Fruit fly (Drosophila melanogaster) Kc167 (cell line): ENCODE data around the gene Sik2.

ENCODE experiments used
- Myc ChIP-seq: fragments of >200 bp; optimal IDR thresholded peaks from 2 replicates; lab custom pipeline; 2017; ENCODE audit warnings: missing external identifiers
- Sin3A ChIP-seq: fragments of >200 bp; optimal IDR thresholded peaks from 2 replicates; lab custom pipeline; 2018; ENCODE audit warnings: missing external identifiers
- h ChIP-seq: fragments of >200 bp; optimal IDR thresholded peaks from 3 replicates; lab custom pipeline; 2018; ENCODE audit warnings: missing external identifiers
- insv ChIP-seq: fragments of >200 bp; optimal IDR thresholded peaks from 3 replicates; lab custom pipeline; 2018; ENCODE audit warnings: missing external identifiers
- psq ChIP-seq: fragments of >200 bp; optimal IDR thresholded peaks from 2 replicates; lab custom pipeline; 2017; ENCODE audit warnings: missing external identifiers
- ttk ChIP-seq: sonication (Bioruptor generic); optimal IDR thresholded peaks from 2 replicates; lab custom pipeline; 2017; ENCODE audit warnings: missing external identifiers

Gene Sik2

dm6 chrX:2068292-2068691 lies 6.6 kb upstream of the Sik2 start, which contains the start of gene CG4194:
CG4194 (plus strand) TSS chrX:2068592.
- TF ChIP-seq Myc (lab: Kevin White, UChicago): no peak
- no peak for TF ChIP-seq insv (lab: Kevin White, UChicago)
- no peak for TF ChIP-seq ttk (lab: Kevin White, UChicago)
- no peak for TF ChIP-seq h (lab: Kevin White, UChicago)
- TF ChIP-seq psq (lab: Kevin White, UChicago): no peak
- no peak for TF ChIP-seq Sin3A (lab: Kevin White, UChicago)

dm6 chrX:2066259-2066658 lies 4.5 kb upstream of the Sik2 start, which contains the start of gene CG14054:
CG14054 (minus strand) TSS chrX:2066359.
- TF ChIP-seq insv (lab: Kevin White, UChicago) (no peak), h (lab: Kevin White, UChicago) (no peak), Myc (lab: Kevin White, UChicago) (no peak), Sin3A (lab: Kevin White, UChicago) (no peak), psq (lab: Kevin White, UChicago) (no peak)

dm6 chrX:2065073-2065472 lies 3.4 kb upstream of the Sik2 start, which contains the start of gene CG4281:
CG4281 (minus strand) TSS chrX:2065142.
- no peak for TF ChIP-seq Sin3A (lab: Kevin White, UChicago)
- no peak for TF ChIP-seq psq (lab: Kevin White, UChicago)
- no peak for TF ChIP-seq h (lab: Kevin White, UChicago)
- no peak for TF ChIP-seq Myc (lab: Kevin White, UChicago)
- TF ChIP-seq insv (lab: Kevin White, UChicago): no peak
- TF ChIP-seq ttk (lab: Kevin White, UChicago): no peak

dm6 chrX:2061119-2061518 lies 596 bp downstream of the Sik2 start:
- TF ChIP-seq h (lab: Kevin White, UChicago) (no peak), Sin3A (lab: Kevin White, UChicago) (no peak), ttk (lab: Kevin White, UChicago) (no peak), insv (lab: Kevin White, UChicago) (no peak), Myc (lab: Kevin White, UChicago) (no peak)

dm6 chrX:2050070-2050899 lies 11.4 kb downstream of the Sik2 start, which contains the start of gene moody:
moody (minus strand) TSS chrX:2050120.
- TF ChIP-seq psq (lab: Kevin White, UChicago) (no peak), insv (lab: Kevin White, UChicago) (no peak), h (lab: Kevin White, UChicago) (no peak), Sin3A (lab: Kevin White, UChicago) (no peak), ttk (lab: Kevin White, UChicago) (no peak), Myc (lab: Kevin White, UChicago) (no peak)

- TF ChIP-seq insv (lab: Kevin White, UChicago) (no peak), ttk (lab: Kevin White, UChicago) (no peak), psq (lab: Kevin White, UChicago) (no peak), h (lab: Kevin White, UChicago) (no peak), Sin3A (lab: Kevin White, UChicago) (no peak), Myc (lab: Kevin White, UChicago) (no peak)
Observed at dm6 chrX:2048778-2049686, 12.7 kb downstream of the Sik2 start.

dm6 chrX:2043660-2044397 lies 17.9 kb downstream of the Sik2 start, which contains the start of gene CG4325:
CG4325 (minus strand) TSS chrX:2043818.
- no peak for TF ChIP-seq insv (lab: Kevin White, UChicago)
- no peak for TF ChIP-seq Sin3A (lab: Kevin White, UChicago)
- no peak for TF ChIP-seq psq (lab: Kevin White, UChicago)
- no peak for TF ChIP-seq Myc (lab: Kevin White, UChicago)
- TF ChIP-seq ttk (lab: Kevin White, UChicago): no peak
- no peak for TF ChIP-seq h (lab: Kevin White, UChicago)

dm6 chrX:2041981-2042847 lies 19.5 kb downstream of the Sik2 start, which contains the start of the genes Actn and usp:
Actn (minus strand) TSS chrX:2042311.
usp (minus strand) TSS chrX:2042311.
- TF ChIP-seq ttk (lab: Kevin White, UChicago) (no peak), psq (lab: Kevin White, UChicago) (no peak), Myc (lab: Kevin White, UChicago) (no peak), insv (lab: Kevin White, UChicago) (no peak), h (lab: Kevin White, UChicago) (no peak), Sin3A (lab: Kevin White, UChicago) (no peak)

- no peak for TF ChIP-seq ttk (lab: Kevin White, UChicago)
- no peak for TF ChIP-seq Myc (lab: Kevin White, UChicago)
- no peak for TF ChIP-seq h (lab: Kevin White, UChicago)
- no peak for TF ChIP-seq psq (lab: Kevin White, UChicago)
Observed at dm6 chrX:2041312-2041918, 20.3 kb downstream of the Sik2 start, which contains the start of gene CG4313. CG4313 (plus strand) TSS chrX:2041868.
